Fruit fly (Drosophila melanogaster): ENCODE measurements around the gene Tim9a.

Tim9a gene

DNA sequence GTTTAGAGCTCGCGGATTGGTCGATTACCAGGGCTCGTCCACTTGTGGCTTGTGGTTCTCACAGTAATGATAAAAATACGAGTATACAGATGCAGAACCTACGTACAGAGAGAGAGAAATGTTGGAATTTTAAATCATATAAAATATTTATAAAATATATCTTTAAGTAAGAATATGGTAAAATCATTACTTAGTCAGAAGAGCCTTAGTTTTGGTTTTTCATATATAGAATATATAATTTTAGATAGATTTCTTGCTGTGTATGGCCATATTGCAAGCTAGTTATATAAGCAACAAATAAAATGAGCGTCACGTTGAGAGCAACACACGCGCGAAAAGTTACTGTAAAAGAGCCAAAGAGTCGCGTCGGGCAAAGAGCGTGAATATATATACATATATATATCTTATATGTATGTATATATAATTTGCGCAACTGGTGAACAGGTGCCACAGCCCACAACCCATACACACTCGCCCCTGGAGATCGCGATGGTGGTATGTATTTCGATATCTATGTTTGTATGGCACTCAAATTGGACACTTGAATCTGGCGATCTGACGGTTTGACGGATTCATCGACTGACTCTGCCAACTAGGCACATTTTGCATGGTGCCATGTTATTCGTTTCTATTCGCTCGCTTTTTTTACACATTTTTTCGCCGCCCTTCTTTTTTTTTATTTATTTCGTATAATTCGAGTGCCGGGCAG lies 5.6 kb downstream of the Tim9a start:
- peak; percentile 87 for TF ChIP-seq CG4496 (GFP tag; IDR thresholded peaks at IDR 0.05)
- peak; percentile 78 for TF ChIP-seq CG15710 (tag; optimal IDR thresholded peaks at IDR 0.05)
- TF ChIP-seq CG34367 (tag; optimal IDR thresholded peaks at IDR 0.05) = peak; percentile 44
- TF ChIP-seq Pif1A (GFP tag; optimal IDR thresholded peaks at IDR 0.05) = peak; percentile 23
- peak; percentile 64 for TF ChIP-seq CG9948 (tag; optimal IDR thresholded peaks at IDR 0.05)
- TF ChIP-seq CG8159 (tag; optimal IDR thresholded peaks at IDR 0.05) = peak; percentile 78
- no peak for TF ChIP-seq Snoo (tag; optimal IDR thresholded peaks at IDR 0.05)
- peak; percentile 90 for TF ChIP-seq CG32121 (GFP tag; IDR thresholded peaks at IDR 0.05)
- peak; percentile 24 for TF ChIP-seq D1 (tag; optimal IDR thresholded peaks at IDR 0.05)
- TF ChIP-seq gl (tag; optimal IDR thresholded peaks at IDR 0.05) = no peak
- no peak for TF ChIP-seq CG10348 (GFP tag; IDR thresholded peaks at IDR 0.05)
- TF ChIP-seq fd96Ca (GFP tag; IDR thresholded peaks at IDR 0.05) = no peak
- TF ChIP-seq Pif1B (GFP tag; optimal IDR thresholded peaks at IDR 0.05) = peak; percentile 33
- peak; percentile 71 for TF ChIP-seq CG14655 (GFP tag; optimal IDR thresholded peaks at IDR 0.05)
- TF ChIP-seq CG17806 (tag; optimal IDR thresholded peaks at IDR 0.05) = peak; percentile 73
- peak; percentile 82 for TF ChIP-seq Ets98B (GFP tag; IDR thresholded peaks at IDR 0.05)
- TF ChIP-seq CG13204 (GFP tag; optimal IDR thresholded peaks at IDR 0.05) = no peak
- peak; percentile 9 for TF ChIP-seq EcR (GFP tag; optimal IDR thresholded peaks at IDR 0.05)
- peak; percentile 86 for TF ChIP-seq CG12605 (GFP tag; IDR thresholded peaks at IDR 0.05)
- peak; percentile 53 for TF ChIP-seq rn (GFP tag; IDR thresholded peaks at IDR 0.05)
- TF ChIP-seq CG8301 (tag; optimal IDR thresholded peaks at IDR 0.05) = peak; percentile 52

DNA sequence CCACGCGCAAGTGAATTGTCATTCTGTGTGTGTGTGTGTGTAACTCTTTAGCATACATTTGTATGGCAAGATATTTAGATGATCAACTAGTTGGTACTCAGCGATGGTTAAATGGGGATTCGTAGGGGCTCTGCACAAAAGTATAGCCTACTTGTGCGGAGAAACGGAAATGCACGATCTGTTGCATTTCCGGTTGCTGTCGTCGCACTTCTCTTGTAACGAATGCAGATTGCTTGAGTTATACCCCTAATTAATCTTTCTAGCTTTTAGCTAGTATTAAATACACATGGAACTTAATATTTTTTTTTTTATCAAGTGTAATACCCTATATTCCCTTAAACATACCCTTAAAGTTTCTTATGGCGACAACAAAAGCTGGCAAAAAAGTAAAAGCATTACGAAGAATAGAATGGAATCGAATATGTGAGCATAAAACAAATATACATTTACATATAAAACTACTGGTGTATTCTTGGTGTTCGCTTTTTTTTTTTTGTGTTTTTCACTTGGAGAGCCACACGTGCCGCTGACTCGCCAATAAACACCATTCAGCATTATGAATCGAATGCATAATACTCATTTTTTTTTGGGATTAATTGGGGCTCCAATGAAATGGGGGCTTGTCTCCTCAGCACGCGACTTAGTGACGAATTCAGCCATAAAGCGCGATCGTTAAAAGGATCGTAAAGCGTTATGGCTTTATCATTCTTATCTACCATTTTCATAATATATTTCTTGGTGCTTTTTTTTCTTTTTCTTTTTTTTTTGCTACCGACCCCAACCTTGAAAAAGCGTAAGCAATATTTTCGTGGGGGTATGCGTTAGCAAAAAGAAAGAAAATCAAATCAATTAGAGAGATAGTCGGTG lies 6.4 kb downstream of the Tim9a start:
- TF ChIP-seq CG14655 (GFP tag; optimal IDR thresholded peaks at IDR 0.05) = peak; percentile 20
- no peak for TF ChIP-seq rn (GFP tag; IDR thresholded peaks at IDR 0.05)

DNA sequence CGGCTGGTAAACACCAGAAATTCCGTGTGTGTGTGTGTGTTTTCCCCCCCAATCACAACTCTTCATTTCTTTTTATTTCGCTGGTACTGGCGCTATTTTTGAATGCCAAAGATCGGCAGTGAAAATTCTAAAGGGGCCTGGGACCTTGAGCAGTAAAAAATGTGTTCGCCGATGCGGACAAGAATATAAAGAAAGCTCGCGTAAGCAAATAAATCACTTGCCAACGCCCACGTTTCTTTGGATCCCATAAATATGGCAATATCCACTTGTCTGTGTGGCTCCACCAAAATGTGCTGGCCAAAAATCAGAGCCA lies 7.0 kb downstream of the Tim9a start:
- no peak for TF ChIP-seq CG10348 (GFP tag; IDR thresholded peaks at IDR 0.05)
- TF ChIP-seq CG14655 (GFP tag; optimal IDR thresholded peaks at IDR 0.05) = no peak
- TF ChIP-seq gl (tag; optimal IDR thresholded peaks at IDR 0.05) = no peak
- no peak for TF ChIP-seq Ets98B (GFP tag; IDR thresholded peaks at IDR 0.05)
- no peak for TF ChIP-seq Pif1A (GFP tag; optimal IDR thresholded peaks at IDR 0.05)
- no peak for TF ChIP-seq CG8301 (tag; optimal IDR thresholded peaks at IDR 0.05)
- TF ChIP-seq CG15710 (tag; optimal IDR thresholded peaks at IDR 0.05) = no peak
- no peak for TF ChIP-seq CG17806 (tag; optimal IDR thresholded peaks at IDR 0.05)
- TF ChIP-seq CG34367 (tag; optimal IDR thresholded peaks at IDR 0.05) = no peak
- no peak for TF ChIP-seq CG4496 (GFP tag; IDR thresholded peaks at IDR 0.05)
- no peak for TF ChIP-seq CG9948 (tag; optimal IDR thresholded peaks at IDR 0.05)
- no peak for TF ChIP-seq CG32121 (GFP tag; IDR thresholded peaks at IDR 0.05)
- TF ChIP-seq fd96Ca (GFP tag; IDR thresholded peaks at IDR 0.05) = no peak
- TF ChIP-seq Snoo (tag; optimal IDR thresholded peaks at IDR 0.05) = no peak
- no peak for TF ChIP-seq CG8159 (tag; optimal IDR thresholded peaks at IDR 0.05)
- TF ChIP-seq CG13204 (GFP tag; optimal IDR thresholded peaks at IDR 0.05) = no peak
- no peak for TF ChIP-seq rn (GFP tag; IDR thresholded peaks at IDR 0.05)
- TF ChIP-seq EcR (GFP tag; optimal IDR thresholded peaks at IDR 0.05) = no peak

DNA sequence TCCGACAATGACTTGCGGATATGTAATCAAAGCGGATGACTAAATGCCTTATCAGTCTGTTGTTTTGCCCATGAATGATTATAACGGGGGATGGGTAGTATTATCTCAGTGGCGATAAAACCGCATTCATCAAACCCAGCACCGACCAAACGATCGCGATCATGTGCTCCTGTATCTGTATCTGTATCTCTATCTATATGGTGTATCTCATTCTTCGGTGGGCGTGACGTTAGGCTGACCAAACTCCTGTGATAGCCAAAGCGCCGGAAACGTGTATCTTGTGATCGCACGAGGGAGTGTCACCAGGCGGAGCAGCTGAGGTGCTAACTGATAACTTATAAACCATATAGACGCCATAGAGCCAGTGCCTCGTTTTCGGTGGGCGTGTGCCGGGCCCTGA lies 7.8 kb downstream of the Tim9a start:
- TF ChIP-seq EcR (GFP tag; optimal IDR thresholded peaks at IDR 0.05) (no peak), CG32121 (GFP tag; IDR thresholded peaks at IDR 0.05) (no peak)

DNA sequence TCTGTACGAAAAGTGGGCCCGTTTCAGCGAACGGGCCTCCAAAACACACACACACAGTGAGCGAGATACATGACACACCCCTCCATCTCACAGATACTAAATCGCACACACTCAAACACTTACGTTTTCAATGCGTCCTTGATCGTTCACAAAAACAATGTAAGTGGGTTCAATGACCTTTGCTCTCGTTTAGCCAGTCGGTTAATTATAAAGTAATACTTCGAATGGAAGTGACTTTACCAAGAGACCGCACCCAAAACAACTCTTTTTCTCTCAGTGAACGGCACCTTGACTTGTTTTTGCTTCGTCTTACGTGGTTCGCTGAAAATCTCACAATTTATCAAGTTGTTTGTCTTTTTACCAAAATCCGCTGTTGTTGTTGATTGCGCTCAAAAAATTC lies 9.3 kb downstream of the Tim9a start:
- TF ChIP-seq fd96Ca (GFP tag; IDR thresholded peaks at IDR 0.05) (peak; percentile 47; the same call in 1 of the 3 replicates), CG34367 (tag; optimal IDR thresholded peaks at IDR 0.05) (no peak), gl (tag; optimal IDR thresholded peaks at IDR 0.05) (no peak), CG8301 (tag; optimal IDR thresholded peaks at IDR 0.05) (no peak), CG32121 (GFP tag; IDR thresholded peaks at IDR 0.05) (peak; percentile 41; the same call in 1 of the 2 replicates), CG9948 (tag; optimal IDR thresholded peaks at IDR 0.05) (no peak), EcR (GFP tag; optimal IDR thresholded peaks at IDR 0.05) (peak; percentile 70), D1 (tag; optimal IDR thresholded peaks at IDR 0.05) (no peak), Ets98B (GFP tag; IDR thresholded peaks at IDR 0.05) (no peak), rn (GFP tag; IDR thresholded peaks at IDR 0.05) (no peak), CG12605 (GFP tag; IDR thresholded peaks at IDR 0.05) (no peak), CG15710 (tag; optimal IDR thresholded peaks at IDR 0.05) (no peak), CG17806 (tag; optimal IDR thresholded peaks at IDR 0.05) (no peak), CG4496 (GFP tag; IDR thresholded peaks at IDR 0.05) (no peak)

DNA sequence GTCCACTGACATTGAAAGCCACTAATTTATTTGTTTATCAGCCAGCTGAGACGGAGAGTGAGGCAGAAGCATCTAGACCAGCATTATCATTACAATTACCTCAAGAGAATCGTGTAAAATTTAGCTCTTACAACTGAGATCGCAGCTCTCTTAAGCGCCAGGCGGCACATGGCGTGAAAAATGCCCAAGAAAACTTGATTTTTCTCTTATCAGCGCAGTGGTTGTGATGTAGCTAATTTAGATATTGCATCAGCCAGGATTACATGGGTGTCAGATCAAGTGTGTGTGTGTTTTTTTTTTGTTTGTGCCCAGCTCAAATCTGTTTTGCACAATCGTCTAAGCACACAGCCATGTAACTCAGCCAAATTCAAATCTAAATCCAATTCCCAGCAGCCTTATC lies 10.0 kb downstream of the Tim9a start:
- TF ChIP-seq CG32121 (GFP tag; IDR thresholded peaks at IDR 0.05) = no peak
- TF ChIP-seq Pif1A (GFP tag; optimal IDR thresholded peaks at IDR 0.05) = no peak
- 0 out of 3 replicates have a peak, but pooled peaks have one; percentile 26 for TF ChIP-seq CG4496 (GFP tag; IDR thresholded peaks at IDR 0.05)
- no peak for TF ChIP-seq CG15710 (tag; optimal IDR thresholded peaks at IDR 0.05)
- TF ChIP-seq Ets98B (GFP tag; IDR thresholded peaks at IDR 0.05) = no peak
- TF ChIP-seq rn (GFP tag; IDR thresholded peaks at IDR 0.05) = no peak
- TF ChIP-seq gl (tag; optimal IDR thresholded peaks at IDR 0.05) = no peak

All from whole organism, pupa.